2 fruit fly cellular contexts compared by ENCODE assay signal in genomic region chr2L:11949917-11950316, dm6.
TF ChIP-seq lines count a peak whose summit lies in the region.

No protein-coding gene starts in this region.

TF ChIP-seq in whole organism, embryonic, 481 proteins besides CTCF, POLR2A, EP300 and RAD21 (continued from another document and continues in another):
- 0 out of 2 replicates have a peak, but pooled peaks have one; percentile 27 for TF ChIP-seq CG32772 (GFP tag; IDR thresholded peaks at IDR 0.05; lab: Robert Waterston, UW)
- peak; percentile 3 for TF ChIP-seq CG11723 (GFP tag; optimal IDR thresholded peaks at IDR 0.05; lab: Kevin White, UChicago)
- 0 out of 3 replicates have a peak, but pooled peaks have one; percentile 19 for TF ChIP-seq so (GFP tag; IDR thresholded peaks at IDR 0.05; lab: Robert Waterston, UW)
- peak; percentile 43; the same call in 1 of the 2 replicates for TF ChIP-seq onecut (GFP tag; IDR thresholded peaks at IDR 0.05; lab: Robert Waterston, UW)
- TF ChIP-seq prd (optimal IDR thresholded peaks at IDR 0.05; lab: Kevin White, UChicago): no peak
- peak; percentile 77 for TF ChIP-seq prd (GFP tag; IDR thresholded peaks at IDR 0.05; lab: Robert Waterston, UW)
- no peak for TF ChIP-seq CG3995 (GFP tag; optimal IDR thresholded peaks at IDR 0.05; lab: Kevin White, UChicago)
- TF ChIP-seq CG17361 (GFP tag; IDR thresholded peaks at IDR 0.05; lab: Robert Waterston, UW): 0 out of 3 replicates have a peak, but pooled peaks have one; percentile 23
- no peak for TF ChIP-seq ab (GFP tag; optimal IDR thresholded peaks at IDR 0.05; lab: Kevin White, UChicago)
- peak; percentile 32 for TF ChIP-seq CG18262 (tag; optimal IDR thresholded peaks at IDR 0.05; lab: Kevin White, UChicago)
- 0 out of 2 replicates have a peak, but pooled peaks have one; percentile 8 for TF ChIP-seq Rfx (GFP tag; IDR thresholded peaks at IDR 0.05; lab: Robert Waterston, UW)
- TF ChIP-seq eve (GFP tag; optimal IDR thresholded peaks at IDR 0.05; lab: Kevin White, UChicago): peak; percentile 30 to 53
- TF ChIP-seq H2.0 (GFP tag; IDR thresholded peaks at IDR 0.05; lab: Robert Waterston, UW): peak; percentile 64
- 0 out of 2 replicates have a peak, but pooled peaks have one; percentile 17 for TF ChIP-seq CG32532 (GFP tag; IDR thresholded peaks at IDR 0.05; lab: Robert Waterston, UW)
- TF ChIP-seq CG4328 (GFP tag; optimal IDR thresholded peaks at IDR 0.05; lab: Kevin White, UChicago): no peak
- peak; percentile 6 for TF ChIP-seq ewg (GFP tag; optimal IDR thresholded peaks at IDR 0.05; lab: Kevin White, UChicago)
- peak; percentile 39 for TF ChIP-seq CG8388 (GFP tag; optimal IDR thresholded peaks at IDR 0.05; lab: Kevin White, UChicago)
- TF ChIP-seq tgo (GFP tag; IDR thresholded peaks at IDR 0.05; lab: Robert Waterston, UW): peak; percentile 64
- no peak for TF ChIP-seq CG12744 (GFP tag; optimal IDR thresholded peaks at IDR 0.05; lab: Kevin White, UChicago)
- no peak for TF ChIP-seq D (optimal IDR thresholded peaks at IDR 0.05; lab: Kevin White, UChicago)
- peak; percentile 28 for TF ChIP-seq D (GFP tag; optimal IDR thresholded peaks at IDR 0.05; lab: Kevin White, UChicago)
- TF ChIP-seq tio (GFP tag; optimal IDR thresholded peaks at IDR 0.05; lab: Kevin White, UChicago): peak; percentile 22
- no peak for TF ChIP-seq CG31388 (GFP tag; optimal IDR thresholded peaks at IDR 0.05; lab: Kevin White, UChicago)
- no peak for TF ChIP-seq gcm (GFP tag; optimal IDR thresholded peaks at IDR 0.05; lab: Kevin White, UChicago)
- TF ChIP-seq bsh (GFP tag; optimal IDR thresholded peaks at IDR 0.05; lab: Kevin White, UChicago): peak; percentile 63 to 76
- TF ChIP-seq Rx (GFP tag; IDR thresholded peaks at IDR 0.05; lab: Robert Waterston, UW): 0 out of 2 replicates have a peak, but pooled peaks have one; percentile 4
- peak; percentile 39 for TF ChIP-seq esg (GFP tag; conservative IDR thresholded peaks at IDR 0.05; lab: Robert Waterston, UW)
- TF ChIP-seq vvl (GFP tag; IDR thresholded peaks at IDR 0.05; lab: Robert Waterston, UW): peak; percentile 57; the same call in 1 of the 2 replicates
- peak; percentile 79 for TF ChIP-seq zfh1 (GFP tag; IDR thresholded peaks at IDR 0.05; lab: Robert Waterston, UW)
- TF ChIP-seq Lim3 (GFP tag; IDR thresholded peaks at IDR 0.05; lab: Robert Waterston, UW): no peak
- TF ChIP-seq Max (GFP tag; optimal IDR thresholded peaks at IDR 0.05; lab: Kevin White, UChicago): peak; percentile 6
- no peak for TF ChIP-seq CG14441 (GFP tag; IDR thresholded peaks at IDR 0.05; lab: Robert Waterston, UW)
- TF ChIP-seq zf30C (GFP tag; optimal IDR thresholded peaks at IDR 0.05; lab: Kevin White, UChicago): no peak
- peak; percentile 50; the same call in 1 of the 2 replicates for TF ChIP-seq CG14014 (GFP tag; IDR thresholded peaks at IDR 0.05; lab: Robert Waterston, UW)
- peak; percentile 42 for TF ChIP-seq jumu (GFP tag; optimal IDR thresholded peaks at IDR 0.05; lab: Kevin White, UChicago)
- 0 out of 2 replicates have a peak, but pooled peaks have one; percentile 18 for TF ChIP-seq klu (GFP tag; IDR thresholded peaks at IDR 0.05; lab: Robert Waterston, UW)
- peak; percentile 48 for TF ChIP-seq wor (GFP tag; IDR thresholded peaks at IDR 0.05; lab: Robert Waterston, UW)
- TF ChIP-seq Dbx (GFP tag; IDR thresholded peaks at IDR 0.05; lab: Robert Waterston, UW): 0 out of 3 replicates have a peak, but pooled peaks have one; percentile 43
- TF ChIP-seq Dip2 (GFP tag; IDR thresholded peaks at IDR 0.05; lab: Robert Waterston, UW): no peak
- peak; percentile 91 for TF ChIP-seq Ets65A (GFP tag; lab: Kevin White, UChicago)
- peak; percentile 37 for TF ChIP-seq ATbp (GFP tag; optimal IDR thresholded peaks at IDR 0.05; lab: Kevin White, UChicago)
- TF ChIP-seq CG8924 (tag; optimal IDR thresholded peaks at IDR 0.05; lab: Kevin White, UChicago): peak; percentile 48
- TF ChIP-seq lola (GFP tag; optimal IDR thresholded peaks at IDR 0.05; lab: Kevin White, UChicago): peak in 1 of 3 experiments; percentile 68
- no peak for TF ChIP-seq MESR4 (GFP tag; optimal IDR thresholded peaks at IDR 0.05; lab: Kevin White, UChicago)
- TF ChIP-seq CG12769 (tag; optimal IDR thresholded peaks at IDR 0.05; lab: Kevin White, UChicago): peak; percentile 4
- peak; percentile 34; the same call in 1 of the 2 replicates for TF ChIP-seq stc (GFP tag; IDR thresholded peaks at IDR 0.05; lab: Robert Waterston, UW)
- TF ChIP-seq E2f2 (GFP tag; IDR thresholded peaks at IDR 0.05; lab: Robert Waterston, UW): no peak
- TF ChIP-seq CG11504 (tag; optimal IDR thresholded peaks at IDR 0.05; lab: Kevin White, UChicago): peak; percentile 69
- peak; percentile 44 for TF ChIP-seq Oli (tag; optimal IDR thresholded peaks at IDR 0.05; lab: Kevin White, UChicago)
- peak; percentile 55 for TF ChIP-seq Xbp1 (GFP tag; optimal IDR thresholded peaks at IDR 0.05; lab: Kevin White, UChicago)
- 0 out of 2 replicates have a peak, but pooled peaks have one; percentile 22 for TF ChIP-seq CG5953 (GFP tag; IDR thresholded peaks at IDR 0.05; lab: Robert Waterston, UW)
- no peak for TF ChIP-seq Jarid2 (GFP tag; optimal IDR thresholded peaks at IDR 0.05; lab: Kevin White, UChicago)
- TF ChIP-seq nmo (GFP tag; optimal IDR thresholded peaks at IDR 0.05; lab: Kevin White, UChicago): peak; percentile 38
- no peak for TF ChIP-seq mam (GFP tag; optimal IDR thresholded peaks at IDR 0.05; lab: Kevin White, UChicago)
- TF ChIP-seq CG12071 (GFP tag; optimal IDR thresholded peaks at IDR 0.05; lab: Kevin White, UChicago): no peak
- TF ChIP-seq Nf-YB (GFP tag; optimal IDR thresholded peaks at IDR 0.05; lab: Kevin White, UChicago): no peak
- peak; percentile 8 for TF ChIP-seq CG4424 (GFP tag; optimal IDR thresholded peaks at IDR 0.05; lab: Kevin White, UChicago)
- TF ChIP-seq CkIIα-i1 (GFP tag; IDR thresholded peaks at IDR 0.05; lab: Robert Waterston, UW): no peak
- no peak for TF ChIP-seq dm (GFP tag; optimal IDR thresholded peaks at IDR 0.05; lab: Kevin White, UChicago)
- TF ChIP-seq ems (GFP tag; optimal IDR thresholded peaks at IDR 0.05; lab: Kevin White, UChicago): no peak
- TF ChIP-seq gem (tag; optimal IDR thresholded peaks at IDR 0.05; lab: Kevin White, UChicago): peak; percentile 71
- TF ChIP-seq chif (GFP tag; optimal IDR thresholded peaks at IDR 0.05; lab: Kevin White, UChicago): peak; percentile 57 to 72
- TF ChIP-seq CG12942 (GFP tag; optimal IDR thresholded peaks at IDR 0.05; lab: Kevin White, UChicago): no peak
- no peak for TF ChIP-seq run (tag; optimal IDR thresholded peaks at IDR 0.05; lab: Kevin White, UChicago)

TF ChIP-seq in whole organism, prepupa, 60 proteins besides CTCF, POLR2A, EP300 and RAD21 (continued from another document):
- TF ChIP-seq CG11902 (GFP tag; optimal IDR thresholded peaks at IDR 0.05; lab: Kevin White, UChicago) (no peak), esn (GFP tag; optimal IDR thresholded peaks at IDR 0.05; lab: Kevin White, UChicago) (no peak), svp (GFP tag; lab: Kevin White, UChicago) (no peak), CG7368 (GFP tag; optimal IDR thresholded peaks at IDR 0.05; lab: Kevin White, UChicago) (peak; percentile 16), dsx (GFP tag; optimal IDR thresholded peaks at IDR 0.05; lab: Kevin White, UChicago; ENCODE audit: poor library complexity, severe bottlenecking) (peak; percentile 7), salr (GFP tag; optimal IDR thresholded peaks at IDR 0.05; lab: Kevin White, UChicago) (peak; percentile 39 to 78), CG34406 (GFP tag; optimal IDR thresholded peaks at IDR 0.05; lab: Kevin White, UChicago) (peak; percentile 50), OdsH (GFP tag; optimal IDR thresholded peaks at IDR 0.05; lab: Kevin White, UChicago) (peak; percentile 86), CG1621 (tag; optimal IDR thresholded peaks at IDR 0.05; lab: Kevin White, UChicago) (peak; percentile 64), cyc (GFP tag; optimal IDR thresholded peaks at IDR 0.05; lab: Kevin White, UChicago) (peak; percentile 26), CG16779 (tag; optimal IDR thresholded peaks at IDR 0.05; lab: Kevin White, UChicago) (peak; percentile 73), CG6163 (GFP tag; IDR thresholded peaks at IDR 0.05; lab: Robert Waterston, UW) (peak; percentile 95), ss (GFP tag; optimal IDR thresholded peaks at IDR 0.05; lab: Kevin White, UChicago) (peak in 1 of 2 experiments; percentile 23), Gug (GFP tag; IDR thresholded peaks at IDR 0.05; lab: Robert Waterston, UW) (peak; percentile 89), dac (GFP tag; optimal IDR thresholded peaks at IDR 0.05; lab: Kevin White, UChicago) (peak; percentile 87), topi (GFP tag; optimal IDR thresholded peaks at IDR 0.05; lab: Kevin White, UChicago) (peak; percentile 25), lz (GFP tag; optimal IDR thresholded peaks at IDR 0.05; lab: Kevin White, UChicago) (peak; percentile 35), Smox (GFP tag; optimal IDR thresholded peaks at IDR 0.05; lab: Kevin White, UChicago) (peak; percentile 21), CG6854 (GFP tag; optimal IDR thresholded peaks at IDR 0.05; lab: Kevin White, UChicago) (no peak), CG3919 (GFP tag; optimal IDR thresholded peaks at IDR 0.05; lab: Kevin White, UChicago) (peak; percentile 67), fd85E (GFP tag; optimal IDR thresholded peaks at IDR 0.05; lab: Kevin White, UChicago) (no peak), CG8319 (GFP tag; optimal IDR thresholded peaks at IDR 0.05; lab: Kevin White, UChicago) (no peak), Met (GFP tag; optimal IDR thresholded peaks at IDR 0.05; lab: Kevin White, UChicago) (peak; percentile 53), acj6 (GFP tag; optimal IDR thresholded peaks at IDR 0.05; lab: Kevin White, UChicago) (peak; percentile 73), CG9139 (GFP tag; optimal IDR thresholded peaks at IDR 0.05; lab: Kevin White, UChicago) (peak; percentile 9), CG10631 (GFP tag; optimal IDR thresholded peaks at IDR 0.05; lab: Kevin White, UChicago) (peak; percentile 80), spab (GFP tag; optimal IDR thresholded peaks at IDR 0.05; lab: Kevin White, UChicago) (peak; percentile 5), fd59A (GFP tag; optimal IDR thresholded peaks at IDR 0.05; lab: Kevin White, UChicago) (peak; percentile 65), Hr38 (GFP tag; optimal IDR thresholded peaks at IDR 0.05; lab: Kevin White, UChicago) (peak; percentile 66), CG32006 (GFP tag; optimal IDR thresholded peaks at IDR 0.05; lab: Kevin White, UChicago) (peak; percentile 94), Eip78C (GFP tag; lab: Kevin White, UChicago) (peak; percentile 79), Lpt (GFP tag; optimal IDR thresholded peaks at IDR 0.05; lab: Kevin White, UChicago) (peak; percentile 84), vri (GFP tag; optimal IDR thresholded peaks at IDR 0.05; lab: Kevin White, UChicago) (no peak), Sox14 (GFP tag; optimal IDR thresholded peaks at IDR 0.05; lab: Kevin White, UChicago) (peak; percentile 75), Eip75B (GFP tag; optimal IDR thresholded peaks at IDR 0.05; lab: Kevin White, UChicago) (peak; percentile 59), fkh (GFP tag; optimal IDR thresholded peaks at IDR 0.05; lab: Kevin White, UChicago) (no peak), Sox102F (GFP tag; optimal IDR thresholded peaks at IDR 0.05; lab: Kevin White, UChicago) (no peak), CG3032 (tag; optimal IDR thresholded peaks at IDR 0.05; lab: Kevin White, UChicago) (peak; percentile 49)
